Fruit fly (Drosophila melanogaster): ENCODE data around the gene CG18599.

CG18599 gene

dm6 chr3R:18244171-18245043, 23.2 kb upstream of the CG18599 start (continued):
- peak; percentile 8 for TF ChIP-seq pzg (GFP tag; optimal IDR thresholded peaks at IDR 0.05)
- no peak for TF ChIP-seq CG31365 (tag; optimal IDR thresholded peaks at IDR 0.05)
- TF ChIP-seq CG17385 (GFP tag; optimal IDR thresholded peaks at IDR 0.05) = no peak
- TF ChIP-seq D19B (GFP tag; optimal IDR thresholded peaks at IDR 0.05) = no peak
- TF ChIP-seq CG14050 (GFP tag; IDR thresholded peaks at IDR 0.05) = no peak
- TF ChIP-seq repo (GFP tag; optimal IDR thresholded peaks at IDR 0.05) = no peak
- TF ChIP-seq CG16863 (GFP tag; optimal IDR thresholded peaks at IDR 0.05) = no peak
- TF ChIP-seq CG13775 (GFP tag; optimal IDR thresholded peaks at IDR 0.05) = no peak
- TF ChIP-seq Mrtf (GFP tag; IDR thresholded peaks at IDR 0.05) = no peak
- TF ChIP-seq CG1602 (GFP tag; optimal IDR thresholded peaks at IDR 0.05) = no peak
- TF ChIP-seq her (GFP tag; optimal IDR thresholded peaks at IDR 0.05) = peak; percentile 11
- no peak for TF ChIP-seq CG1647 (GFP tag; optimal IDR thresholded peaks at IDR 0.05)
- no peak for TF ChIP-seq Hr3 (GFP tag; optimal IDR thresholded peaks at IDR 0.05)
- no peak for TF ChIP-seq Opbp (GFP tag; IDR thresholded peaks at IDR 0.05; ENCODE audit: partially characterized antibody)
- TF ChIP-seq H2.0 (GFP tag; IDR thresholded peaks at IDR 0.05) = no peak
- TF ChIP-seq Ravus (GFP tag; IDR thresholded peaks at IDR 0.05) = no peak
- TF ChIP-seq Doc2 (GFP tag; IDR thresholded peaks at IDR 0.05) = no peak
- no peak for TF ChIP-seq ewg (GFP tag; optimal IDR thresholded peaks at IDR 0.05)
- TF ChIP-seq CG2875 (GFP tag; optimal IDR thresholded peaks at IDR 0.05) = no peak
- no peak for TF ChIP-seq CG31388 (GFP tag; optimal IDR thresholded peaks at IDR 0.05)
- TF ChIP-seq CG9817 (tag; optimal IDR thresholded peaks at IDR 0.05) = no peak
- TF ChIP-seq dysf (GFP tag; IDR thresholded peaks at IDR 0.05) = peak; percentile 41; the same call in 1 of the 3 replicates
- TF ChIP-seq CG18599 (GFP tag; optimal IDR thresholded peaks at IDR 0.05) = peak; percentile 17
- TF ChIP-seq Dbx (GFP tag; IDR thresholded peaks at IDR 0.05) = peak; percentile 25; the same call in 1 of the 3 replicates
- TF ChIP-seq Mes4 (GFP tag; optimal IDR thresholded peaks at IDR 0.05) = no peak
- TF ChIP-seq CG14965 (GFP tag; optimal IDR thresholded peaks at IDR 0.05; ENCODE audit: borderline replicate concordance) = no peak
- no peak for TF ChIP-seq CG4404 (GFP tag; IDR thresholded peaks at IDR 0.05)
- TF ChIP-seq CoRest (tag; optimal IDR thresholded peaks at IDR 0.05) = no peak
- no peak for TF ChIP-seq lilli (GFP tag; optimal IDR thresholded peaks at IDR 0.05)
- no peak for TF ChIP-seq NC2α (GFP tag; optimal IDR thresholded peaks at IDR 0.05)
- TF ChIP-seq ems (GFP tag; optimal IDR thresholded peaks at IDR 0.05) = no peak
- TF ChIP-seq CG10366 (GFP tag; IDR thresholded peaks at IDR 0.05) = no peak
- 0 out of 3 replicates have a peak, but pooled peaks have one; percentile 42 for TF ChIP-seq CG11456 (GFP tag; IDR thresholded peaks at IDR 0.05)
- peak; percentile 38 for TF ChIP-seq Oli (tag; optimal IDR thresholded peaks at IDR 0.05)
- TF ChIP-seq CG4328 (GFP tag; optimal IDR thresholded peaks at IDR 0.05) = no peak
- no peak for TF ChIP-seq bigmax (GFP tag; optimal IDR thresholded peaks at IDR 0.05)
- peak; percentile 5; the same call in 1 of the 2 replicates for TF ChIP-seq Xrp1 (GFP tag; IDR thresholded peaks at IDR 0.05)
- no peak for TF ChIP-seq CG10431 (GFP tag; optimal IDR thresholded peaks at IDR 0.05)
- no peak for TF ChIP-seq sna (GFP tag; IDR thresholded peaks at IDR 0.05; ENCODE audit: partially characterized antibody)
- peak; percentile 32 for TF ChIP-seq CG2712 (tag; optimal IDR thresholded peaks at IDR 0.05)
- no peak for TF ChIP-seq Sry-β (GFP tag; optimal IDR thresholded peaks at IDR 0.05)
- TF ChIP-seq CG4360 (GFP tag; IDR thresholded peaks at IDR 0.05) = peak; percentile 25; the same call in 1 of the 2 replicates
- TF ChIP-seq CG12155 (GFP tag; optimal IDR thresholded peaks at IDR 0.05) = no peak
- TF ChIP-seq Neu2 (GFP tag; optimal IDR thresholded peaks at IDR 0.05; ENCODE audit: borderline replicate concordance) = no peak
- TF ChIP-seq amos (GFP tag; IDR thresholded peaks at IDR 0.05; ENCODE audit: partially characterized antibody) = no peak
- no peak for TF ChIP-seq Ssrp (tag; optimal IDR thresholded peaks at IDR 0.05)
- no peak for TF ChIP-seq Hr51 (GFP tag; optimal IDR thresholded peaks at IDR 0.05)
- no peak for TF ChIP-seq jing (GFP tag; optimal IDR thresholded peaks at IDR 0.05)
- no peak for TF ChIP-seq Hmx (GFP tag; optimal IDR thresholded peaks at IDR 0.05)

Data from whole organism, embryonic.